Worm (Caenorhabditis elegans) whole organism, midembryonic: Measurements from ENCODE around the gene rpl-39.

Experiments
- T22C8.4 ChIP-seq: fragments of 200-800 bp; sonication (Bioruptor generic); IDR thresholded peaks from 2 replicates; pipeline ENCODE4 v1.3.6; 2022; ENCODE audit warnings: missing genetic modification characterization, missing compliant biosample characterization
- med-1 ChIP-seq: sonication (generic microtip); optimal IDR thresholded peaks from 2 replicates; lab custom pipeline; 2017; ENCODE audit warnings: missing genetic modification characterization, mild to moderate bottlenecking, missing compliant biosample characterization, antibody characterized with exemption, missing genetic modification reagents; ENCODE audit not compliant: insufficient read depth

- TF ChIP-seq T22C8.4 (no peak), med-1 (GFP tag; lab: Kevin White, UChicago) (no peak)
Measured at ce11 chrV:7806629-7807028, 30.8 kb upstream of the rpl-39 start.
